Worm (Caenorhabditis elegans) whole organism, dauer: ENCODE data around the gene col-38.

Experiments
- unc-62 ChIP-seq: sonication (generic microtip); optimal IDR thresholded peaks from 2 replicates; lab custom pipeline; 2017; ENCODE audit warnings: missing biosample characterization, missing genetic modification reagents, missing genetic modification characterization

Gene col-38

DNA sequence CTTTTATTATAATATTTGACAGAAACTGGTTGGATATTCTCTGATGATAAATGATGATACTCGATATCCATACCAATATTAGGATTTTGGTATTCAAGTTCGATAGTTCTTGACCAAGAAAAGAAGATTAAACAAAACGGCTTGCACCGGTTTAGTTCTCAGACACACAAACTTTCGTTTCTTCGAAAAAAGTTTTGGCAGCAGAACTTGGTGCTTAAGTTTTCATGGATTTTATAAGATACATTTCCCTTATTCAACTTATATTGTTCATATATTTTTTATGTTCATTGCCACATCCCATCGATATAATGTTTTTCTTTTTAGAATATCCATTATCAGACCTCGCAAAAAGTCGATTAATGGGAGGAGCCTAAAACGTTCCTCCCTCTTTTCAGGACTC lies 21.8 kb upstream of the col-38 start, which contains the start of gene aptf-4:
aptf-4 (plus strand) TSS at position 301 of the 400 bp plus-strand sequence.
- no peak for TF ChIP-seq unc-62 (GFP tag; lab: Kevin White, UChicago)

DNA sequence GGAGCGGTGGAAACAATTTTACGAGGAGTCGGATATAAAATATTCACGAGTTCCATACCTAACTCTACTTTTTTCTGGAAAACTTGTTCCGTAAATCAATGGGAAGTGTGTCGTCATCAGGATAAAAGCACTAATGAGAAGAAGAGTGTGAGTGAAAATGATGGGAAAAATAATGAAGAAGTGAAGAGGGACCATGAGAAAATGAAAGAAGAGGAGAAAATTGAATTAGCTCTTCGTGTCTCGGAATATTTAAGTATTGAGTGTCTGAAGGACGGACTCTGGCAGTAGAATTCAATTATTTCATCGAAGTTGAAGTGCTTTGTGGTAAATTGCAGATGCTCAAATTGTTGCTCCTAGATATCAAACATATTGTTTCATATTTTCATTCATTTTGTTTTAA lies 20.3 kb upstream of the col-38 start:
- TF ChIP-seq unc-62 (GFP tag; lab: Kevin White, UChicago): no peak

- no peak for TF ChIP-seq unc-62 (GFP tag; lab: Kevin White, UChicago)
Observed at ce11 chrII:8588442-8588841, 19.6 kb upstream of the col-38 start.

- TF ChIP-seq unc-62 (GFP tag; lab: Kevin White, UChicago): no peak
Observed at ce11 chrII:8587660-8588230, 18.9 kb upstream of the col-38 start.

ce11 chrII:8585921-8586320 lies 17.0 kb upstream of the col-38 start:
- no peak for TF ChIP-seq unc-62 (GFP tag; lab: Kevin White, UChicago)

DNA sequence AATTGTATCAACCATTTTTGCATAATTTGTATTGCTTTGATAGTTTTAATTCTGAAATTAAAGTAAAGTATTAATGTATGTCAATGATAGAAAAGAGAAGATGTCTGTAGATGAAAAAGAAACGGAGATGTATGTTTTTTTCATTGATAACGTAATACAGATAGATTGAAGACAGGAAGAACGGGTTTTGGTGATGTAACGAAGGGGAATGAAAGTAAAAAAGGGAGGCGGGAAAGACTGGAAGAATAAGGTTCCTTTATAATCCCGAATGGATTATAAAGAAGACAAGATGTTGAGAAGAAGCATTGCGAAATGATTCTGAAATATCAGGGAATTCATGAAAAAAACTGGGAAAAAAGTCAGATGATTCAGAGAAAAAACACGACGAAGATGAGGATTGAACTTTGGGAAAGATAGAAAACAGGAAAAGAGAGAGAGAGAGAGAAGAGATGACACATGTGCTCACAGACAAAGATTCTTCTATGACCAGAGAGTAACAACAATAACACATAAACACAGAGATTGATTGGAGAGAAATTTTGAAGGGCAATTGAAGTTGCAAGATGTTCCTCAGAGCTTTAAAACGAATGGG lies 16.2 kb upstream of the col-38 start, which contains the start of gene F54C9.11:
F54C9.11 (minus strand) TSS at position 51 of the 592 bp plus-strand sequence.
- no peak for TF ChIP-seq unc-62 (GFP tag; lab: Kevin White, UChicago)

- no peak for TF ChIP-seq unc-62 (GFP tag; lab: Kevin White, UChicago)
Observed at ce11 chrII:8583035-8583434, 14.1 kb upstream of the col-38 start.

DNA sequence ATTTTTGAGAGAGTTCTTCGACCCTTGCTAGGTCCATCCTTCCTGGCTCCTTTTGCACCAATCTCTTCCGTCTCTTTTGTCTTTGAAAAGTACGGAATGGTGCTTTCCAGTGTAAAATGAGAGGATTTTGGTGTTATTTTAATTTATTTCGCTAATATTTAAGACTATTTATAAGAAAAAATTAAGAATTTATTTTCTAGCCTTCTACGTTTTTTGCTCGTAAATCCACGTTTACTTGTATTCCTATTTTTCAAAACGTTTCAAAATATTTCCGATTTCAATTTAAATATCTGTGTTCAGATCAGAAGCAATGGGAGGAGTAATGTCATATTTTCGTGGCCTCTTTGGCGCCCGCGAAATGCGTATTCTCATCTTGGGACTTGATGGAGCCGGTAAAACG lies 12.8 kb upstream of the col-38 start, which contains the start of gene arl-1:
arl-1 (plus strand) TSS at position 301 of the 400 bp plus-strand sequence.
- no peak for TF ChIP-seq unc-62 (GFP tag; lab: Kevin White, UChicago)

ce11 chrII:8577509-8578099 lies 8.7 kb upstream of the col-38 start, which contains the start of gene F54C9.9:
F54C9.9 (plus strand) TSS chrII:8578049.
- TF ChIP-seq unc-62 (GFP tag; lab: Kevin White, UChicago): no peak

DNA sequence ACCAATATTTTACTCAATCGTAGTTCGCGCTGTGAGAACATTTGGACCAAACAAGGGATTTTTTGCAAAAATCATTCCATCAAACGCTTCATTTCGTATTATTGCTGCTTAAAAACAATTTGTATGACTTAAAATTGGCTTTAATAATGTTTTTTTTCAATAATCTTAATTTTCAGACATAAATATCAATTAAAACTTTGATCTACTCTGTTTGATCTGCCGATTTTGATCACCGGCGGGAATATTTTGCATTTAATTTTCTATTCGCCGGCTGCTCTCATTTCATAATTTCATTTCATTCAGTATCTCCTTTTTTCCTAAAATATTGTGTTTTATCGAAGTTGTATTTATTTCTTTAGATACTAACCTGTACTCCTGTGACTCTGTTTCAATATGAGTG lies 6.3 kb upstream of the col-38 start, which contains the start of gene puf-5:
puf-5 (plus strand) TSS at position 358 of the 400 bp plus-strand sequence.
- no peak for TF ChIP-seq unc-62 (GFP tag; lab: Kevin White, UChicago)

DNA sequence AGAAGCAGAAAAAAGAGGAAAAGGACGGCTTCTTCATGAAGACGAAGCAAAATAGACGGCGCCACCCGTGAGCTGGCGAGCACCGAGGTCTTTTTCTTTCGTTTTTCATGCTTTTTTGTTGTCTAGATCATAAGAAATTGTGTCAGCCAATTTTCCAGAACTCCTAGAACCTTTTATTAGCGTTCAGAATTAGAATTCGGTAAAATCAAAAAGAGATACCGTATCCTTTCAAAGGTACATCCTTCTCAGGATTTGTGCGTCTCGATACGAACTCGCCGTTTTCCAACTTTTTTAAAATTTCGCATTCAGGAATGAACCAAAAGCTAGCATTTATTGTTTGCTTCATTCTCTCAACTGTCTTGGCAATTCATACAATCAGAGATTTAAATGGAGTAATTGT lies 4.2 kb upstream of the col-38 start, which contains the start of gene F54C9.7:
F54C9.7 (plus strand) TSS at position 301 of the 400 bp plus-strand sequence.
- TF ChIP-seq unc-62 (GFP tag; lab: Kevin White, UChicago): no peak

- TF ChIP-seq unc-62 (GFP tag; lab: Kevin White, UChicago): no peak
Observed at ce11 chrII:8570977-8571376, 2.1 kb upstream of the col-38 start, which contains the start of gene bcs-1. bcs-1 (plus strand) TSS chrII:8571085.

DNA sequence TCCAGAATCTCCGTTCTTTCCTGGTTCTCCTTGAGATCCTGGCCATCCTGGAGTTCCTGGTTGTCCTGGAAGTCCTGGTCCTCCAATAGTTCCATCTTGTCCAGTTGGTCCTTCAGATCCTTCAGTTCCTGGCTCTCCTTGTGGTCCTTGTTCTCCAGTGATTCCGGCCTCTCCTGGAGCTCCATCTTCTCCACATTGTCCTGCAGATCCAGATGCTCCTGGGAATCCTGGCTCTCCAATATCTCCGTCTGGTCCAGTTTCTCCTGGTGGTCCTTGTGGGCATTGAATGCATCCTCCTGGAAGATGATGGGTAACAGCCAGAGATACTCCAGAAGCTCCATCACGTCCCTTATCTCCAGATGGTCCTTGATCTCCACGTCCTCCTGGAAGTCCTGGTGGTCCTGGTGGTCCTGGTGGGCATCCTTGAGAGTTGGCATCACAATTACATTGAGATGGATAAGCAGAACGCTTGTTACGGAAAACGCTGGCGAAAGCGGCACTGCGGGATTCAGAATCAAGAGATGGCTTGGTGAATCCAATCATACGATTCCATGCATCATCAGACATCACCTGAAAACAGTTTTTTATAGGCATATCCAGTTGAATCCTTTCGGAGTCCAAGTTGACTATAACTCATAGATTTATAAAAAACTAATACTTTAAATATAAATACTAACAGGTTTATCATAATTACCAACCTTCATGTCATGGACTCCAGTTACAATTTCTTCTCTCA lies 486 bp downstream of the col-38 start:
- no peak for TF ChIP-seq unc-62 (GFP tag; lab: Kevin White, UChicago)

DNA sequence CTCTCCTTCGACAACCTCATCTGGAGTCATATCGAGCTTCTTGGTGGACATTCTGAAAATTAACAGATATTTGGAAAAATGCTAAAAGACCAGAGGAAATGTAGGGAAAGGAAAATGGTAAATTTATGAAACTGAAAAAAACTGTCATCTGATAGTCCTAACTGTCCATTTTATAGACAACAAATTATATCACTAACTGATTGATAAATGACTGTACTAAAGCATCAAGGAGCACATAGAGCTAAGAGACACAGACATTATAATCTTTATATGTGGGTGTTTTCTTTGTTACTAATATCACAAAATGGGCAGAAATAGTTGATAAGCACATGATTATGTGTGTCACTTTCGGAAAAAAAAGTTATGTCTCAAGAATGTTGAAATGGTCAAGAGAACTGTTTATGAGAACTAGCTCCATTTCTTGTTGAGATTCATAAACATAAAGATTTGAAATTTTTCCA lies 2.1 kb downstream of the col-38 start, which contains the start of gene F54C9.3:
F54C9.3 (minus strand) TSS at position 51 of the 461 bp plus-strand sequence.
- TF ChIP-seq unc-62 (GFP tag; lab: Kevin White, UChicago): no peak

ce11 chrII:8566039-8566438 lies 2.8 kb downstream of the col-38 start, which contains the start of gene stc-1:
stc-1 (minus strand) TSS chrII:8566139.
- TF ChIP-seq unc-62 (GFP tag; lab: Kevin White, UChicago): no peak
